In the genomic region with DNA sequence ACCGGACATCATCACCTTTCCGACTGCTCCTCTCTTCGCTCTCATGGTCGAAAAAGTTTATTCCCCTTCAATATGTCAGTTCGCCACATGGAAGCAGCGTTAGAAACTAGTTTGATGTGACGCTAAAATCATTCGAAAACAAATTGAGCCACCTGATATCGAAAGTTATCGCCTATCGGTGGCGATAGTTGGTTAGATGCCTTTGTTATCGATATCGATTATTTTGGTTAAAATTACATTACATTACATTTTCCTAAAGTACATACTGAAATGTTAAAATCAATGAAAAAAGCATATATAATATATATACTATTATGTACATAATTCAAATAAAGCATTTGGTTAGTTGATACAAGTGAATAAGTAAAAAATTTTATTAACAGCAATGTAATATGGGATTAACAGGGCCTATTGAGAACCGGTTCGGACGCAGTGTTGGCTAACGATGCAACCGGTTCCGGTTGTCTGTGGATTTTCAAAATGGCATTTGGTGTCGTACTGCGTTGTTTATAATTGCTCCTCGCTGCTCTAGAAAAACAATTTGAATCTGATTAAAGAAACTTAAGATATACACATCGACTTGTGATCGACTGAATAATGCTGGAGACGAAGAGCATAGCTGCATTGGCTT, we compare ENCODE assay signal across 1 fruit fly cellular context.
TF ChIP-seq lines count a peak whose summit lies in the region.

A gene (minus strand): TSS at position 149 of the 631 bp plus-strand sequence.
A gene (plus strand): TSS at position 463 of the 631 bp plus-strand sequence.

TF ChIP-seq in whole organism, embryonic, 481 proteins besides CTCF, POLR2A, EP300 and RAD21 (continued from another document):
- no peak for TF ChIP-seq CG10543 (GFP tag; optimal IDR thresholded peaks at IDR 0.05; lab: Kevin White, UChicago)
- TF ChIP-seq CG6791 (GFP tag; IDR thresholded peaks at IDR 0.05; lab: Robert Waterston, UW; ENCODE audit: partially characterized antibody) = peak; percentile 94
- TF ChIP-seq vnd (GFP tag; IDR thresholded peaks at IDR 0.05; lab: Robert Waterston, UW; ENCODE audit: partially characterized antibody) = peak; percentile 88
- no peak for TF ChIP-seq Deaf1 (tag; optimal IDR thresholded peaks at IDR 0.05; lab: Kevin White, UChicago)
- TF ChIP-seq Hmx (GFP tag; optimal IDR thresholded peaks at IDR 0.05; lab: Kevin White, UChicago) = no peak
- no peak for TF ChIP-seq dysf (GFP tag; IDR thresholded peaks at IDR 0.05; lab: Robert Waterston, UW)
- TF ChIP-seq tna (GFP tag; IDR thresholded peaks at IDR 0.05; lab: Robert Waterston, UW; ENCODE audit: partially characterized antibody) = peak; percentile 95
- no peak for TF ChIP-seq sisA (GFP tag; IDR thresholded peaks at IDR 0.05; lab: Robert Waterston, UW)
- TF ChIP-seq CG30431 (GFP tag; optimal IDR thresholded peaks at IDR 0.05; lab: Kevin White, UChicago) = no peak
- peak; percentile 85 for TF ChIP-seq Dll (GFP tag; IDR thresholded peaks at IDR 0.05; lab: Robert Waterston, UW; ENCODE audit: partially characterized antibody)
- peak; percentile 38; the same call in 1 of the 2 replicates for TF ChIP-seq CG2129 (GFP tag; IDR thresholded peaks at IDR 0.05; lab: Robert Waterston, UW; ENCODE audit: partially characterized antibody)
- TF ChIP-seq CG2712 (tag; optimal IDR thresholded peaks at IDR 0.05; lab: Kevin White, UChicago) = peak; percentile 25
- no peak for TF ChIP-seq CG8765 (GFP tag; IDR thresholded peaks at IDR 0.05; lab: Robert Waterston, UW)
- peak; percentile 71 for TF ChIP-seq Dp (GFP tag; optimal IDR thresholded peaks at IDR 0.05; lab: Kevin White, UChicago)
- TF ChIP-seq CG7963 (GFP tag; IDR thresholded peaks at IDR 0.05; lab: Robert Waterston, UW; ENCODE audit: partially characterized antibody) = peak; percentile 96
- peak; percentile 60 for TF ChIP-seq inv (GFP tag; IDR thresholded peaks at IDR 0.05; lab: Robert Waterston, UW; ENCODE audit: partially characterized antibody)
- peak; percentile 84 for TF ChIP-seq Scr (GFP tag; IDR thresholded peaks at IDR 0.05; lab: Robert Waterston, UW; ENCODE audit: partially characterized antibody)
- peak; percentile 97 for TF ChIP-seq nerfin-2 (GFP tag; IDR thresholded peaks at IDR 0.05; lab: Robert Waterston, UW; ENCODE audit: partially characterized antibody)
- peak; percentile 11 for TF ChIP-seq YL-1 (GFP tag; optimal IDR thresholded peaks at IDR 0.05; lab: Kevin White, UChicago)
- no peak for TF ChIP-seq zfh1 (GFP tag; IDR thresholded peaks at IDR 0.05; lab: Robert Waterston, UW)
- TF ChIP-seq chinmo (GFP tag; IDR thresholded peaks at IDR 0.05; lab: Robert Waterston, UW; ENCODE audit: partially characterized antibody) = peak; percentile 86; the same call in 2 of the 4 replicates
- TF ChIP-seq unc-4 (GFP tag; IDR thresholded peaks at IDR 0.05; lab: Robert Waterston, UW; ENCODE audit: partially characterized antibody) = peak; percentile 79
- TF ChIP-seq crol (GFP tag; IDR thresholded peaks at IDR 0.05; lab: Robert Waterston, UW) = no peak
- TF ChIP-seq CG12071 (GFP tag; optimal IDR thresholded peaks at IDR 0.05; lab: Kevin White, UChicago) = no peak
- TF ChIP-seq fru (optimal IDR thresholded peaks at IDR 0.05; lab: Kevin White, UChicago) = no peak
- TF ChIP-seq Bgb (GFP tag; IDR thresholded peaks at IDR 0.05; lab: Robert Waterston, UW; ENCODE audit: partially characterized antibody) = peak; percentile 83
- no peak for TF ChIP-seq nom (GFP tag; optimal IDR thresholded peaks at IDR 0.05; lab: Kevin White, UChicago)
- TF ChIP-seq run (tag; optimal IDR thresholded peaks at IDR 0.05; lab: Kevin White, UChicago) = no peak
- TF ChIP-seq CG4707 (GFP tag; optimal IDR thresholded peaks at IDR 0.05; lab: Kevin White, UChicago) = no peak
- peak; percentile 60 for TF ChIP-seq stwl (tag; optimal IDR thresholded peaks at IDR 0.05; lab: Kevin White, UChicago)
- TF ChIP-seq sna (GFP tag; IDR thresholded peaks at IDR 0.05; lab: Robert Waterston, UW; ENCODE audit: partially characterized antibody) = peak; percentile 82
- peak; percentile 23 for TF ChIP-seq Med (GFP tag; lab: Kevin White, UChicago)
- peak; percentile 15 for TF ChIP-seq pzg (GFP tag; optimal IDR thresholded peaks at IDR 0.05; lab: Kevin White, UChicago)
- TF ChIP-seq CG14710 (tag; optimal IDR thresholded peaks at IDR 0.05; lab: Kevin White, UChicago) = peak; percentile 37
- peak; percentile 100 for TF ChIP-seq HLH4C (GFP tag; IDR thresholded peaks at IDR 0.05; lab: Robert Waterston, UW; ENCODE audit: partially characterized antibody)
- peak; percentile 83; the same call in 2 of the 3 replicates for TF ChIP-seq Opbp (GFP tag; IDR thresholded peaks at IDR 0.05; lab: Robert Waterston, UW; ENCODE audit: partially characterized antibody)
- TF ChIP-seq E2f2 (GFP tag; IDR thresholded peaks at IDR 0.05; lab: Robert Waterston, UW) = peak; percentile 76
- TF ChIP-seq Nf-YC (tag; optimal IDR thresholded peaks at IDR 0.05; lab: Kevin White, UChicago) = peak; percentile 33
- peak; percentile 90 for TF ChIP-seq mld (GFP tag; IDR thresholded peaks at IDR 0.05; lab: Robert Waterston, UW; ENCODE audit: partially characterized antibody)
- no peak for TF ChIP-seq Atf6 (GFP tag; IDR thresholded peaks at IDR 0.05; lab: Robert Waterston, UW)
- no peak for TF ChIP-seq scrt (GFP tag; optimal IDR thresholded peaks at IDR 0.05; lab: Kevin White, UChicago)
- TF ChIP-seq grau (tag; optimal IDR thresholded peaks at IDR 0.05; lab: Kevin White, UChicago) = no peak
- TF ChIP-seq CG17385 (GFP tag; optimal IDR thresholded peaks at IDR 0.05; lab: Kevin White, UChicago) = no peak
- TF ChIP-seq bigmax (GFP tag; optimal IDR thresholded peaks at IDR 0.05; lab: Kevin White, UChicago) = no peak
- no peak for TF ChIP-seq Ravus (GFP tag; IDR thresholded peaks at IDR 0.05; lab: Robert Waterston, UW)
- no peak for TF ChIP-seq CG14965 (GFP tag; optimal IDR thresholded peaks at IDR 0.05; lab: Kevin White, UChicago; ENCODE audit: borderline replicate concordance)
- TF ChIP-seq knrl (GFP tag; IDR thresholded peaks at IDR 0.05; lab: Robert Waterston, UW; ENCODE audit: partially characterized antibody) = peak; percentile 51; the same call in 1 of the 3 replicates
- TF ChIP-seq CG7839 (tag; optimal IDR thresholded peaks at IDR 0.05; lab: Kevin White, UChicago) = no peak
- TF ChIP-seq CHES-1-like (GFP tag; optimal IDR thresholded peaks at IDR 0.05; lab: Kevin White, UChicago) = no peak
- TF ChIP-seq CG2116 (GFP tag; optimal IDR thresholded peaks at IDR 0.05; lab: Kevin White, UChicago) = peak; percentile 35
- peak; percentile 90 for TF ChIP-seq ato (GFP tag; IDR thresholded peaks at IDR 0.05; lab: Robert Waterston, UW; ENCODE audit: partially characterized antibody)
- TF ChIP-seq amos (GFP tag; IDR thresholded peaks at IDR 0.05; lab: Robert Waterston, UW; ENCODE audit: partially characterized antibody) = peak; percentile 77; the same call in 1 of the 2 replicates
- peak; percentile 93 for TF ChIP-seq CG14860 (GFP tag; IDR thresholded peaks at IDR 0.05; lab: Robert Waterston, UW; ENCODE audit: partially characterized antibody)
- TF ChIP-seq E2f1 (GFP tag; IDR thresholded peaks at IDR 0.05; lab: Robert Waterston, UW) = no peak
- peak; percentile 53 for TF ChIP-seq BEAF-32 (GFP tag; optimal IDR thresholded peaks at IDR 0.05; lab: Kevin White, UChicago)
- TF ChIP-seq kay (GFP tag; optimal IDR thresholded peaks at IDR 0.05; lab: Kevin White, UChicago) = no peak
- TF ChIP-seq p53 (GFP tag; optimal IDR thresholded peaks at IDR 0.05; lab: Kevin White, UChicago) = no peak
- TF ChIP-seq CG9215 (GFP tag; IDR thresholded peaks at IDR 0.05; lab: Robert Waterston, UW) = no peak
- TF ChIP-seq D19B (GFP tag; optimal IDR thresholded peaks at IDR 0.05; lab: Kevin White, UChicago) = no peak
- no peak for TF ChIP-seq CG7745 (tag; optimal IDR thresholded peaks at IDR 0.05; lab: Kevin White, UChicago)
- peak; percentile 94 for TF ChIP-seq hb (GFP tag; IDR thresholded peaks at IDR 0.05; lab: Robert Waterston, UW; ENCODE audit: partially characterized antibody)
- no peak for TF ChIP-seq Aef1 (GFP tag; IDR thresholded peaks at IDR 0.05; lab: Robert Waterston, UW)
